Fruit fly (Drosophila melanogaster): ENCODE data around the gene Taf10b.

Gene Taf10b

dm6 chr2L:2757930-2758556 lies 9.6 kb downstream of the Taf10b start (continued):
- TF ChIP-seq CG6654 (GFP tag; optimal IDR thresholded peaks at IDR 0.05): no peak
- peak; percentile 40 for TF ChIP-seq sens (GFP tag)
- no peak for TF ChIP-seq gsb (GFP tag; IDR thresholded peaks at IDR 0.05)
- no peak for TF ChIP-seq crc (GFP tag; optimal IDR thresholded peaks at IDR 0.05)
- TF ChIP-seq CG16863 (GFP tag; optimal IDR thresholded peaks at IDR 0.05): no peak
- no peak for TF ChIP-seq BtbVII (GFP tag; optimal IDR thresholded peaks at IDR 0.05)
- TF ChIP-seq CG32767 (GFP tag; IDR thresholded peaks at IDR 0.05): no peak
- TF ChIP-seq Fer3 (tag; optimal IDR thresholded peaks at IDR 0.05): no peak
- no peak for TF ChIP-seq CG12071 (GFP tag; optimal IDR thresholded peaks at IDR 0.05)
- TF ChIP-seq Hmr (GFP tag; optimal IDR thresholded peaks at IDR 0.05): no peak
- TF ChIP-seq CG30403 (GFP tag; optimal IDR thresholded peaks at IDR 0.05): no peak
- TF ChIP-seq p53 (GFP tag; optimal IDR thresholded peaks at IDR 0.05): no peak
- TF ChIP-seq bigmax (GFP tag; optimal IDR thresholded peaks at IDR 0.05): no peak
- TF ChIP-seq vvl (GFP tag; IDR thresholded peaks at IDR 0.05): peak; percentile 14; the same call in 1 of the 2 replicates
- TF ChIP-seq CG34224 (GFP tag; IDR thresholded peaks at IDR 0.05; ENCODE audit: partially characterized antibody): no peak
- no peak for TF ChIP-seq CG8290 (GFP tag; optimal IDR thresholded peaks at IDR 0.05)
- no peak for TF ChIP-seq CG8290 (tag; optimal IDR thresholded peaks at IDR 0.05)
- TF ChIP-seq E2f2 (GFP tag; IDR thresholded peaks at IDR 0.05): peak; percentile 75
- peak; percentile 70 for TF ChIP-seq CG13894 (tag; optimal IDR thresholded peaks at IDR 0.05)
- peak; percentile 43 for TF ChIP-seq pros (GFP tag; optimal IDR thresholded peaks at IDR 0.05)
- no peak for TF ChIP-seq chm (GFP tag; IDR thresholded peaks at IDR 0.05)
- TF ChIP-seq CG14014 (GFP tag; IDR thresholded peaks at IDR 0.05): no peak
- TF ChIP-seq CG1832 (GFP tag; optimal IDR thresholded peaks at IDR 0.05): no peak
- no peak for TF ChIP-seq CG9932 (GFP tag; IDR thresholded peaks at IDR 0.05)
- TF ChIP-seq CG17359 (tag; optimal IDR thresholded peaks at IDR 0.05): no peak
- TF ChIP-seq chinmo (GFP tag; IDR thresholded peaks at IDR 0.05; ENCODE audit: partially characterized antibody): 0 out of 4 replicates have a peak, but pooled peaks have one; percentile 9
- no peak for TF ChIP-seq CG3847 (GFP tag; IDR thresholded peaks at IDR 0.05)
- TF ChIP-seq shn (GFP tag; optimal IDR thresholded peaks at IDR 0.05): no peak
- TF ChIP-seq CG15696 (tag; optimal IDR thresholded peaks at IDR 0.05): no peak
- TF ChIP-seq Med (GFP tag): peak; percentile 70
- TF ChIP-seq da (GFP tag; optimal IDR thresholded peaks at IDR 0.05): no peak
- no peak for TF ChIP-seq Myb (GFP tag; optimal IDR thresholded peaks at IDR 0.05)
- no peak for TF ChIP-seq PHDP (tag; optimal IDR thresholded peaks at IDR 0.05)
- no peak for TF ChIP-seq CG8765 (GFP tag; IDR thresholded peaks at IDR 0.05)
- TF ChIP-seq zen (tag; optimal IDR thresholded peaks at IDR 0.05): no peak
- no peak for TF ChIP-seq kay (GFP tag; optimal IDR thresholded peaks at IDR 0.05)
- peak; percentile 50; the same call in 2 of the 3 replicates for TF ChIP-seq Dbx (GFP tag; IDR thresholded peaks at IDR 0.05)
- TF ChIP-seq disco-r (GFP tag; optimal IDR thresholded peaks at IDR 0.05): no peak
- 0 out of 2 replicates have a peak, but pooled peaks have one; percentile 32 for TF ChIP-seq onecut (GFP tag; IDR thresholded peaks at IDR 0.05)
- TF ChIP-seq wdn (GFP tag; IDR thresholded peaks at IDR 0.05): no peak
- TF ChIP-seq NFAT (GFP tag; IDR thresholded peaks at IDR 0.05): no peak; the same call in 1 of the 2 replicates
- no peak for TF ChIP-seq CG10366 (GFP tag; IDR thresholded peaks at IDR 0.05)
- TF ChIP-seq CG14441 (GFP tag; IDR thresholded peaks at IDR 0.05): no peak
- TF ChIP-seq Dfd (GFP tag; optimal IDR thresholded peaks at IDR 0.05): no peak
- 0 out of 2 replicates have a peak, but pooled peaks have one; percentile 6 for TF ChIP-seq CG32532 (GFP tag; IDR thresholded peaks at IDR 0.05)
- TF ChIP-seq Dek (tag; optimal IDR thresholded peaks at IDR 0.05): no peak
- no peak for TF ChIP-seq CG16779 (GFP tag; IDR thresholded peaks at IDR 0.05)
- no peak for TF ChIP-seq CG1603 (tag; optimal IDR thresholded peaks at IDR 0.05)
- TF ChIP-seq CG10543 (GFP tag; optimal IDR thresholded peaks at IDR 0.05): no peak
- TF ChIP-seq CG4820 (GFP tag; optimal IDR thresholded peaks at IDR 0.05): no peak
- peak; percentile 86 for TF ChIP-seq Ets65A (GFP tag)
- no peak for TF ChIP-seq dysf (GFP tag; IDR thresholded peaks at IDR 0.05)

Measured in whole organism, embryonic.